Fruit fly (Drosophila melanogaster) S2 (cell line): ENCODE measurements around the gene Gbs-76A.

Source experiments
- CG8478 ChIP-seq: fragments of >200 bp; optimal IDR thresholded peaks from 2 replicates; lab custom pipeline; 2018
- CTCF ChIP-seq, 2 experiments: fragments of >200 bp; optimal IDR thresholded peaks; 2 replicates each; lab custom pipeline; 2018

DNA sequence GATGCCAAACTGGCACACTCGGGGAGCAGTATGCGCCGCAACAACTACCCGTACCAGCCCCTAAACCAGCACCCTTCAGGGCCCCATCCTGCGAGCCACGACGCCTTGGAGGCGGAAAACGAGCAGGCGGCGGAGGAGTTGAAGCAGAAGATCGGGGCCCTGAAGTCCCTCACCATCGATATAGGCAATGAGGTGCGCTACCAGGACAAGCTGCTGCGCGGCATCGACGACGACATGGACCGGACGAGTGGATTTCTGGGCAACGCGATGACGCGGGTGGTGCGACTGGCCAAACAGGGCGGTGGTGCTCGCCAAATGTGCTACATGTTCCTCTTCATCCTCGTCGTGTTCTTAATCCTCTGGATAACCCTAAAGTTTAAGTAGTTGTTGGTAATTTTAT, 30.8 kb downstream of the Gbs-76A start:
- no peak for TF ChIP-seq CG8478 (lab: Kevin White, UChicago)
- TF ChIP-seq CTCF (optimal IDR thresholded peaks at IDR 0.05; lab: Kevin White, UChicago): no peak
